Worm (Caenorhabditis elegans): Measurements from ENCODE around the gene K02E10.6.
A peak's percentile ranks its signal among the peaks of the same experiment; 100 is the strongest.

Gene K02E10.6

ce11 chrX:2464064-2464463 lies 18.5 kb downstream of the K02E10.6 start:
- TF ChIP-seq pag-3 (tag; optimal IDR thresholded peaks at IDR 0.05; ENCODE audit: borderline replicate concordance) (no peak), ama-1 (optimal IDR thresholded peaks at IDR 0.05) (no peak), ceh-18 (tag; optimal IDR thresholded peaks at IDR 0.05) (no peak), zip-5 (tag; optimal IDR thresholded peaks at IDR 0.05) (no peak), hlh-30 (tag; optimal IDR thresholded peaks at IDR 0.05; ENCODE audit: insufficient read depth) (no peak), pha-4 (tag; optimal IDR thresholded peaks at IDR 0.05) (no peak), ceh-22 (tag; optimal IDR thresholded peaks at IDR 0.05) (no peak), ceh-24 (tag; optimal IDR thresholded peaks at IDR 0.05) (no peak), nhr-11 (tag; optimal IDR thresholded peaks at IDR 0.05) (no peak), ceh-19 (GFP tag; optimal IDR thresholded peaks at IDR 0.05) (no peak), K09A11.1 (tag; optimal IDR thresholded peaks at IDR 0.05; ENCODE audit: insufficient read depth) (no peak), ceh-48 (tag; optimal IDR thresholded peaks at IDR 0.05) (no peak), ttx-3 (tag; optimal IDR thresholded peaks at IDR 0.05) (no peak)

- TF ChIP-seq tbx-7 (tag; optimal IDR thresholded peaks at IDR 0.05): no peak
- no peak for TF ChIP-seq pqm-1 (tag; optimal IDR thresholded peaks at IDR 0.05)
Observed at ce11 chrX:2461742-2462141, 20.8 kb downstream of the K02E10.6 start.

DNA sequence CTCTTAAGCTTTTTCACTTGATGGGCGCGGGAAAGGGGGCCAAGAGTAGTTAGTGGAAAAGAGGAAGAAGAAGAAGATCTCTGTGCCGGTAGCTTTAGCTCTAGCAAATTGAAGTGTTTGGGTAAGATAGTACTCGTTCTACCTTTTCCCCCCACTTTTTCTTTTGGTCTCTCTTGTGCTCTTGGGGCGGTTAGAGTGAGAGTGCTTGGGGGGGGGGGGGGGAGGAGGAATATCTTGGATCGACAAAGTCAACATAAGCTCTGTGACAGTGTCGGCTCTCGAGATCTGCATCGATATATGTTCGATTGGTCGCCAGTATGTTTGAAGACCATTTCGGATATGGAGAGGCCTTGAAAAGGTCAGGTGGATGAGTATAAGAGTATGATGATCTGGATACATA lies 22.8 kb downstream of the K02E10.6 start, which contains the start of gene fox-1:
Gene fox-1, minus strand, starts transcription at position 101 of the 400 bp plus-strand sequence.
- peak; percentile 21 for TF ChIP-seq pha-2 (tag; optimal IDR thresholded peaks at IDR 0.05)
- no peak for TF ChIP-seq madf-2 (tag; optimal IDR thresholded peaks at IDR 0.05)
- TF ChIP-seq tbx-2 (tag; optimal IDR thresholded peaks at IDR 0.05): peak; percentile 2

DNA sequence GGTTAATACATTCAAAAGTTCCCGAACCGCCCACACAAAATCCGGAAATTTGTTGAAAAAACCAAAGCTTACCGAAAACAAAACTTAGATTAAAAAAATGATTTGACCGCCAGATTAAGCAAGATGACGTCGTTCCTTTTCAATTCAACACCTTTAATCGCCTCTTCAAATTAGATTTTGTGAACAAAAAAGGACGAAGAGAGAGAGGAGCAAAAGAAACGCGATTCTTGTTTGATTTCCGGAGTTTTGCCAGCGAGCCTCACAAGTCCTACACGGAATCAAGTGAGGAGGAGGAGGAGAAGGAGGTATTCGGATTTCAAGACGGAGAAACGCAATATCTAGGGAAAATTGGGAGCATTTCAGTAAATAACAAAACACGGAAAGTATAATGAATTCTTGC lies 25.1 kb downstream of the K02E10.6 start:
- no peak for TF ChIP-seq hlh-13 (GFP tag; optimal IDR thresholded peaks at IDR 0.05)
- no peak for TF ChIP-seq unc-42 (tag; optimal IDR thresholded peaks at IDR 0.05)
- TF ChIP-seq ref-2 (tag; optimal IDR thresholded peaks at IDR 0.05): no peak
- no peak for TF ChIP-seq mec-3 (tag; optimal IDR thresholded peaks at IDR 0.05; ENCODE audit: borderline replicate concordance)
- no peak for TF ChIP-seq syd-9 (tag; optimal IDR thresholded peaks at IDR 0.05)
- TF ChIP-seq ceh-9 (tag; optimal IDR thresholded peaks at IDR 0.05): no peak

DNA sequence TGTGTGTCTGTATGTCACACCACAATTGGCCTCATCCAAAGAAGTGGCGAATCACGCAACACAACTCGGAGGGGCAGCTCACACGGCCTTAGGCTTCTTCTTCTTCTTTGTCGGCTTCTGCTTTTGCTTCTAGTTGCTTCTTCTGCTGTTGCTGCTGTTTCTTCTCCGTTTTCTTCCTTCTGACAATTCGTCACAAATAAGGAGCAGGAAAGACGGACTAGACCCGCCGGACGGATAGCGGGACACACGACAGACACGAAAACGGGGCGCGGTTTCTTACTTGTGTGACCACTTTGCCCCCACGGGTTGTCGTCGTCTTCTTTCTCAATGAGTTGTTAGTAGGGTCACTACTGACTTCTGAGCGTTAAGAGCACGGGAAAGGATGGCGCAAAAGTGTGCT lies 26.4 kb downstream of the K02E10.6 start:
- TF ChIP-seq unc-42 (tag; optimal IDR thresholded peaks at IDR 0.05) (peak; percentile 65), pqm-1 (tag; optimal IDR thresholded peaks at IDR 0.05) (no peak), pag-3 (tag; optimal IDR thresholded peaks at IDR 0.05; ENCODE audit: borderline replicate concordance) (peak; percentile 10)

- TF ChIP-seq unc-42 (tag; optimal IDR thresholded peaks at IDR 0.05) (peak; percentile 67), ceh-18 (tag; optimal IDR thresholded peaks at IDR 0.05) (no peak), unc-86 (tag; optimal IDR thresholded peaks at IDR 0.05) (no peak), pag-3 (tag; optimal IDR thresholded peaks at IDR 0.05; ENCODE audit: borderline replicate concordance) (no peak), hlh-8 (tag; optimal IDR thresholded peaks at IDR 0.05) (no peak), ceh-19 (GFP tag; optimal IDR thresholded peaks at IDR 0.05) (no peak), ceh-31 (tag; optimal IDR thresholded peaks at IDR 0.05) (peak; percentile 50), pqm-1 (tag; optimal IDR thresholded peaks at IDR 0.05) (no peak), C38D4.7 (GFP tag; optimal IDR thresholded peaks at IDR 0.05) (no peak)
Observed at ce11 chrX:2454914-2455313, 27.7 kb downstream of the K02E10.6 start.

ce11 chrX:2452716-2453115 lies 29.9 kb downstream of the K02E10.6 start:
- TF ChIP-seq ztf-16 (tag; optimal IDR thresholded peaks at IDR 0.05) (no peak), tbx-2 (tag; optimal IDR thresholded peaks at IDR 0.05) (peak; percentile 12), ceh-22 (tag; optimal IDR thresholded peaks at IDR 0.05) (no peak), ceh-31 (tag; optimal IDR thresholded peaks at IDR 0.05) (peak; percentile 39), hlh-30 (tag; optimal IDR thresholded peaks at IDR 0.05; ENCODE audit: insufficient read depth) (peak; percentile 6), pax-1 (tag; optimal IDR thresholded peaks at IDR 0.05) (no peak), ama-1 (optimal IDR thresholded peaks at IDR 0.05) (no peak), odd-2 (tag; optimal IDR thresholded peaks at IDR 0.05) (no peak), pqm-1 (tag; optimal IDR thresholded peaks at IDR 0.05) (no peak), pha-4 (tag; optimal IDR thresholded peaks at IDR 0.05) (no peak), fax-1 (tag; optimal IDR thresholded peaks at IDR 0.05) (no peak), pha-2 (tag; optimal IDR thresholded peaks at IDR 0.05) (no peak), ceh-45 (GFP tag; IDR thresholded peaks at IDR 0.05) (no peak), npax-4 (tag; optimal IDR thresholded peaks at IDR 0.05) (no peak), unc-86 (tag; optimal IDR thresholded peaks at IDR 0.05) (no peak), hlh-6 (tag; optimal IDR thresholded peaks at IDR 0.05) (no peak), syd-9 (tag; optimal IDR thresholded peaks at IDR 0.05) (no peak), elt-2 (tag; optimal IDR thresholded peaks at IDR 0.05) (peak; percentile 2), unc-42 (tag; optimal IDR thresholded peaks at IDR 0.05) (no peak), fkh-10 (GFP tag; optimal IDR thresholded peaks at IDR 0.05) (no peak), che-1 (tag; optimal IDR thresholded peaks at IDR 0.05) (no peak), ceh-19 (GFP tag; optimal IDR thresholded peaks at IDR 0.05) (no peak), K02D7.2 (tag; optimal IDR thresholded peaks at IDR 0.05) (no peak), pag-3 (tag; optimal IDR thresholded peaks at IDR 0.05; ENCODE audit: borderline replicate concordance) (no peak)
